Worm (Caenorhabditis elegans) whole organism, young adult: Measurements from ENCODE around the gene H18N23.2.
A peak's percentile ranks its signal among the peaks of the same experiment; 100 is the strongest.

ENCODE experiments used
- B0261.1 ChIP-seq: sonication (generic microtip); optimal IDR thresholded peaks from 2 replicates; lab custom pipeline; 2016; ENCODE audit warnings: mild to moderate bottlenecking, missing genetic modification characterization, moderate library complexity, missing compliant biosample characterization
- B0336.3 ChIP-seq: fragments of 200-800 bp; sonication (Bioruptor generic); IDR thresholded peaks from 2 replicates; pipeline ENCODE4 v1.3.6; 2022; ENCODE audit warnings: missing genetic modification characterization, missing compliant biosample characterization
- F49E8.2 ChIP-seq: sonication (generic microtip); optimal IDR thresholded peaks from 3 replicates; lab custom pipeline; 2017; ENCODE audit warnings: missing genetic modification characterization, mild to moderate bottlenecking, missing compliant biosample characterization, antibody characterized with exemption, moderate library complexity; ENCODE audit not compliant: insufficient read depth
- F52B5.7 ChIP-seq: sonication (generic microtip); optimal IDR thresholded peaks from 2 replicates; lab custom pipeline; 2016; ENCODE audit warnings: mild to moderate bottlenecking, missing genetic modification characterization, missing compliant biosample characterization
- K11D2.4 ChIP-seq: fragments of 200-800 bp; sonication (Bioruptor generic); IDR thresholded peaks from 2 replicates; pipeline ENCODE4 v1.3.6; 2022; ENCODE audit warnings: missing genetic modification reagents, missing genetic modification characterization, missing compliant biosample characterization
- K12H6.12 ChIP-seq: fragments of 200-800 bp; sonication (Bioruptor generic); optimal IDR thresholded peaks from 2 replicates; lab custom pipeline; 2018; ENCODE audit warnings: mild to moderate bottlenecking, missing genetic modification characterization, missing compliant biosample characterization
- T07F8.4 ChIP-seq: sonication (generic microtip); optimal IDR thresholded peaks from 2 replicates; lab custom pipeline; 2016; ENCODE audit warnings: mild to moderate bottlenecking, missing genetic modification characterization, moderate library complexity, missing compliant biosample characterization
- Y53G8AR.9 ChIP-seq: fragments of 200-800 bp; sonication (Bioruptor generic); conservative IDR thresholded peaks from 2 replicates; pipeline ENCODE4 v1.3.6; 2022; ENCODE audit warnings: missing genetic modification reagents, missing genetic modification characterization, missing compliant biosample characterization
- ama-1 ChIP-seq, 3 experiments: fragments of 150-350 bp in 1 of 3; sonication (generic microtip) in 2 of 3; optimal IDR thresholded peaks; 2 replicates each; lab custom pipeline; 2014 to 2018; ENCODE audit warnings: missing biosample characterization in 2 of 3, missing genetic modification characterization in 2 of 3, missing genetic modification reagents in 2 of 3
- aptf-3 ChIP-seq: fragments of 200-800 bp; sonication (Bioruptor generic); IDR thresholded peaks from 2 replicates; pipeline ENCODE4 v1.3.6; 2022; ENCODE audit warnings: missing genetic modification characterization, missing compliant biosample characterization
- atf-7 ChIP-seq: sonication (generic microtip); optimal IDR thresholded peaks from 2 replicates; lab custom pipeline; 2017; ENCODE audit warnings: mild to moderate bottlenecking, missing genetic modification characterization, missing compliant biosample characterization
- attf-5 ChIP-seq: fragments of 200-800 bp; sonication (Bioruptor generic); optimal IDR thresholded peaks from 2 replicates; lab custom pipeline; 2018; ENCODE audit warnings: mild to moderate bottlenecking, missing genetic modification characterization, missing compliant biosample characterization
- ceh-27 ChIP-seq: fragments of 200-800 bp; sonication (Bioruptor generic); optimal IDR thresholded peaks from 2 replicates; lab custom pipeline; 2018; ENCODE audit warnings: mild to moderate bottlenecking, missing genetic modification characterization, moderate library complexity, missing compliant biosample characterization
- ceh-79 ChIP-seq: sonication (generic microtip); optimal IDR thresholded peaks from 2 replicates; lab custom pipeline; 2017; ENCODE audit warnings: mild to moderate bottlenecking, missing genetic modification characterization, missing compliant biosample characterization
- ceh-91 ChIP-seq: fragments of 200-800 bp; sonication (Bioruptor generic); IDR thresholded peaks from 2 replicates; pipeline ENCODE4 v1.3.6; 2022; ENCODE audit warnings: missing genetic modification reagents, missing genetic modification characterization, missing compliant biosample characterization
- die-1 ChIP-seq: sonication (generic microtip); optimal IDR thresholded peaks from 2 replicates; lab custom pipeline; 2016; ENCODE audit warnings: missing genotype, mild to moderate bottlenecking, missing genetic modification characterization, missing compliant biosample characterization
- dox-1 ChIP-seq: fragments of 200-800 bp; sonication (Bioruptor generic); IDR thresholded peaks from 2 replicates; pipeline ENCODE4 v1.3.6; 2022; ENCODE audit warnings: missing genetic modification reagents, missing genetic modification characterization, missing compliant biosample characterization
- dpl-1 ChIP-seq: fragments of 150-350 bp; optimal IDR thresholded peaks from 2 replicates; lab custom pipeline; 2014; ENCODE audit warnings: missing biosample characterization, missing genetic modification reagents, missing genetic modification characterization
- efl-1 ChIP-seq: fragments of 150-350 bp; optimal IDR thresholded peaks from 2 replicates; lab custom pipeline; 2014; ENCODE audit warnings: missing biosample characterization, missing genetic modification reagents, missing genetic modification characterization
- ekl-4 ChIP-seq: fragments of 200-800 bp; sonication (Bioruptor generic); IDR thresholded peaks from 2 replicates; pipeline ENCODE4 v1.3.6; 2022; ENCODE audit warnings: missing genetic modification reagents, missing genetic modification characterization, missing compliant biosample characterization
- fkh-3 ChIP-seq: sonication (generic microtip); optimal IDR thresholded peaks from 2 replicates; lab custom pipeline; 2016; ENCODE audit warnings: mild to moderate bottlenecking, missing genetic modification characterization, missing compliant biosample characterization
- gei-17 ChIP-seq: fragments of 200-800 bp; sonication (Bioruptor generic); optimal IDR thresholded peaks from 2 replicates; lab custom pipeline; 2018; ENCODE audit warnings: mild to moderate bottlenecking, missing genetic modification characterization, missing compliant biosample characterization
- hlh-12 ChIP-seq: sonication (generic microtip); optimal IDR thresholded peaks from 2 replicates; lab custom pipeline; 2016; ENCODE audit warnings: missing genetic modification characterization, missing compliant biosample characterization
- lag-1 ChIP-seq: fragments of 200-800 bp; sonication (Bioruptor generic); IDR thresholded peaks from 2 replicates; pipeline ENCODE4 v1.3.6; 2022; ENCODE audit warnings: missing genetic modification reagents, missing genetic modification characterization, missing compliant biosample characterization
- let-526 ChIP-seq: fragments of 200-800 bp; sonication (Bioruptor generic); IDR thresholded peaks from 2 replicates; pipeline ENCODE4 v1.3.6; 2022; ENCODE audit warnings: missing genetic modification reagents, missing genetic modification characterization, missing compliant biosample characterization
- lin-35 ChIP-seq, 3 experiments: fragments of 150-350 bp in 2 of 3; sonication (generic microtip) in 1 of 3; optimal IDR thresholded peaks; 2 replicates each; lab custom pipeline; 2014 to 2018; ENCODE audit warnings: missing biosample characterization in 3 of 3, missing genetic modification characterization in 3 of 3, missing genetic modification reagents in 3 of 3
- lin-40 ChIP-seq: sonication (generic microtip); optimal IDR thresholded peaks from 2 replicates; lab custom pipeline; 2016; ENCODE audit warnings: missing genetic modification characterization, mild to moderate bottlenecking, missing compliant biosample characterization, missing genotype, missing genetic modification reagents
- lin-54 ChIP-seq: fragments of 200-800 bp; sonication (Bioruptor generic); optimal IDR thresholded peaks from 2 replicates; lab custom pipeline; 2018; ENCODE audit warnings: mild to moderate bottlenecking, missing genetic modification characterization, missing compliant biosample characterization
- lir-1 ChIP-seq: fragments of 200-800 bp; sonication (Bioruptor generic); conservative IDR thresholded peaks from 2 replicates; pipeline ENCODE4 v1.3.6; 2022; ENCODE audit warnings: missing genetic modification reagents, missing genetic modification characterization, missing compliant biosample characterization
- madf-8 ChIP-seq: fragments of 200-800 bp; sonication (Bioruptor generic); conservative IDR thresholded peaks from 2 replicates; pipeline ENCODE4 v1.3.6; 2022; ENCODE audit warnings: missing genetic modification reagents, missing genetic modification characterization, missing compliant biosample characterization
- nfya-1 ChIP-seq: sonication (generic microtip); optimal IDR thresholded peaks from 2 replicates; lab custom pipeline; 2017; ENCODE audit warnings: antibody characterized with exemption, missing compliant biosample characterization, missing genetic modification characterization, borderline replicate concordance; ENCODE audit not compliant: insufficient read depth
- nhr-120 ChIP-seq: fragments of 200-800 bp; sonication (Bioruptor generic); IDR thresholded peaks from 2 replicates; pipeline ENCODE4 v1.3.6; 2022; ENCODE audit warnings: missing genetic modification characterization, missing compliant biosample characterization
- nhr-90 ChIP-seq: sonication (generic microtip); optimal IDR thresholded peaks from 2 replicates; lab custom pipeline; 2016; ENCODE audit warnings: missing genotype, mild to moderate bottlenecking, missing genetic modification characterization, missing compliant biosample characterization
- rec-8 ChIP-seq, 2 experiments: sonication (generic microtip); optimal IDR thresholded peaks; 2 replicates each; lab custom pipeline; 2016; ENCODE audit warnings: mild to moderate bottlenecking in 2 of 2, missing genetic modification characterization in 2 of 2, missing genetic modification reagents in 2 of 2, missing genotype in 2 of 2, missing biosample characterization in 1 of 2, missing compliant biosample characterization in 1 of 2, moderate library complexity in 1 of 2
- rpc-1 ChIP-seq, 2 experiments: fragments of 150-350 bp in 1 of 2; sonication (generic microtip) in 1 of 2; optimal IDR thresholded peaks; 2 replicates each; lab custom pipeline; 2014 to 2018; ENCODE audit warnings: missing biosample characterization in 1 of 2, missing genetic modification characterization in 1 of 2, missing genetic modification reagents in 1 of 2, missing genotype in 1 of 2
- snpc-1.1 ChIP-seq: sonication (generic microtip); optimal IDR thresholded peaks from 2 replicates; lab custom pipeline; 2017; ENCODE audit warnings: missing genetic modification characterization, mild to moderate bottlenecking, missing compliant biosample characterization, antibody characterized with exemption, moderate library complexity, missing genotype, missing genetic modification reagents; ENCODE audit not compliant: insufficient read depth
- snpc-4 ChIP-seq, 5 experiments: fragments of 150-350 bp in 1 of 5; sonication (generic microtip) in 4 of 5; optimal IDR thresholded peaks; 2 replicates each; lab custom pipeline; 2014 to 2018; ENCODE audit warnings: missing genetic modification characterization in 5 of 5, missing biosample characterization in 3 of 5, antibody characterized with exemption in 2 of 5, mild to moderate bottlenecking in 2 of 5, missing compliant biosample characterization in 2 of 5, missing genotype in 2 of 5, moderate library complexity in 2 of 5, missing genetic modification reagents in 1 of 5
- tbp1 ChIP-seq: fragments of 200-800 bp; sonication (Bioruptor generic); optimal IDR thresholded peaks from 2 replicates; lab custom pipeline; 2018; ENCODE audit warnings: mild to moderate bottlenecking, missing genetic modification characterization, missing compliant biosample characterization
- unc-130 ChIP-seq: sonication (generic microtip); optimal IDR thresholded peaks from 2 replicates; lab custom pipeline; 2016; ENCODE audit warnings: missing genetic modification reagents, missing genetic modification characterization, missing compliant biosample characterization
- unc-62 ChIP-seq: fragments of 150-350 bp; optimal IDR thresholded peaks from 2 replicates; lab custom pipeline; 2014; ENCODE audit warnings: missing biosample characterization, missing genetic modification reagents, missing genetic modification characterization
- zfh-2 ChIP-seq: fragments of 200-800 bp; sonication (Bioruptor generic); conservative IDR thresholded peaks from 2 replicates; pipeline ENCODE4 v1.3.6; 2022; ENCODE audit warnings: missing genetic modification reagents, missing genetic modification characterization, missing compliant biosample characterization
- ztf-18 ChIP-seq: sonication (generic microtip); optimal IDR thresholded peaks from 2 replicates; lab custom pipeline; 2016; ENCODE audit warnings: missing genotype, mild to moderate bottlenecking, missing genetic modification characterization, missing compliant biosample characterization
- ztf-22 ChIP-seq: fragments of 200-800 bp; sonication (Bioruptor generic); optimal IDR thresholded peaks from 2 replicates; lab custom pipeline; 2018; ENCODE audit warnings: mild to moderate bottlenecking, missing genetic modification characterization, moderate library complexity, missing compliant biosample characterization
- ztf-25 ChIP-seq: fragments of 200-800 bp; sonication (Bioruptor generic); IDR thresholded peaks from 2 replicates; pipeline ENCODE4 v1.3.6; 2022; ENCODE audit warnings: missing genetic modification reagents, missing genetic modification characterization, missing compliant biosample characterization

Gene H18N23.2

ce11 chrX:17611180-17611579 is 29.5 kb downstream of the H18N23.2 start (continued):
- TF ChIP-seq unc-130 (no peak), nhr-120 (GFP tag; lab: Robert Waterston, UW) (no peak), lin-35 (GFP tag; optimal IDR thresholded peaks at IDR 0.05; lab: Kevin White, UChicago) (peak in 1 of 3 experiments; percentile 54), B0261.1 (tag; lab: Kevin White, UChicago) (peak; percentile 72), ztf-22 (GFP tag; lab: Kevin White, UChicago) (no peak), snpc-4 (GFP tag; optimal IDR thresholded peaks at IDR 0.05; lab: Kevin White, UChicago) (peak; percentile 50), snpc-4 (tag; optimal IDR thresholded peaks at IDR 0.05; lab: Kevin White, UChicago) (peak in 2 of 4 experiments; percentile 51 to 64), attf-5 (GFP tag; lab: Kevin White, UChicago) (no peak), ceh-27 (peak; percentile 18), rec-8 (tag; optimal IDR thresholded peaks at IDR 0.05; lab: Kevin White, UChicago) (no peak), fkh-3 (no peak), K12H6.12 (tag; lab: Kevin White, UChicago) (no peak), ztf-25 (GFP tag; lab: Robert Waterston, UW) (peak; percentile 68; the same call in 1 of the 2 replicates), lag-1 (GFP tag; lab: Robert Waterston, UW) (no peak), nfya-1 (tag; lab: Kevin White, UChicago) (no peak), lin-54 (GFP tag; lab: Kevin White, UChicago) (no peak), lir-1 (no peak), efl-1 (GFP tag; lab: Kevin White, UChicago) (no peak), let-526 (GFP tag; lab: Robert Waterston, UW) (no peak), aptf-3 (GFP tag; lab: Robert Waterston, UW) (no peak), ekl-4 (peak; percentile 58; the same call in 1 of the 2 replicates), dox-1 (GFP tag; lab: Robert Waterston, UW) (no peak), K11D2.4 (GFP tag; lab: Robert Waterston, UW) (no peak), madf-8 (GFP tag; lab: Robert Waterston, UW) (no peak), F49E8.2 (tag; lab: Kevin White, UChicago) (peak; percentile 34), snpc-1.1 (tag; lab: Kevin White, UChicago) (peak; percentile 42), die-1 (tag; lab: Kevin White, UChicago) (peak; percentile 42), Y53G8AR.9 (GFP tag; lab: Robert Waterston, UW) (no peak), ztf-18 (tag; lab: Kevin White, UChicago) (peak; percentile 15), zfh-2 (GFP tag; lab: Robert Waterston, UW) (no peak), dpl-1 (GFP tag; lab: Kevin White, UChicago) (no peak), ceh-91 (GFP tag; lab: Robert Waterston, UW) (no peak), T07F8.4 (tag; lab: Kevin White, UChicago) (peak; percentile 62), ceh-79 (no peak), unc-62 (GFP tag; lab: Kevin White, UChicago) (no peak), ama-1 (optimal IDR thresholded peaks at IDR 0.05; lab: Kevin White, UChicago) (no peak), ama-1 (GFP tag; optimal IDR thresholded peaks at IDR 0.05; lab: Kevin White, UChicago) (no peak), F52B5.7 (tag; lab: Kevin White, UChicago) (no peak)

DNA sequence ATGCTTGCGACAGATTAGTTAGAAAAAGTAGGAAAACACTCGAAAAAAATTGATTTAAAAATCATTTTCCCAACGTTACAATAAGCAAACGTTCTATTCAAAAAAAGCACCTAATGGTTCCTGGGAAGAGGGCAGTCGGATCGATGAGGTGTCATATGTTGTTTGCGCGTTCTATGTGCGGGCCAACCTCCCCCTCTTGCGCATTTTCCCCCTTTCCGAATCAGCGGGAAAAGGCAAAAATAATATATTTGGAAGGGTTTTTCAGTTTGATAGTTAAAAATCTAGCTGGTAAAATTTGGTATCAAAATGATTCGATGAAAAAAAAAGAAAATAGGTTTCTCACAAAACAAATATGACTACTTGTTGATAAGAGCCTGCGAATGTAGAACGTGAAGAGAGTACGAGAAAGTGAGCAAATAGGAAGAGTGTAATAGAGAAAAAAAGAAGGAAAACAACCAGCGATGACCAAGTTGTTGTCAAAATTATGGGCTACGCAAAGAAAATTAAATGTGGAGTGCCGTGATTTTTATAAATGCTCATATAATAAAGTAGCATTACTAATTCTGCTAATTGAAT is 30.2 kb downstream of the H18N23.2 start:
- TF ChIP-seq lin-40 (peak; percentile 44), K12H6.12 (tag; lab: Kevin White, UChicago) (peak; percentile 25), ztf-18 (tag; lab: Kevin White, UChicago) (peak; percentile 89), let-526 (GFP tag; lab: Robert Waterston, UW) (peak; percentile 63; the same call in 1 of the 2 replicates), hlh-12 (no peak), lin-35 (GFP tag; optimal IDR thresholded peaks at IDR 0.05; lab: Kevin White, UChicago) (peak in 1 of 3 experiments; percentile 68), efl-1 (GFP tag; lab: Kevin White, UChicago) (peak; percentile 20), tbp1 (GFP tag; lab: Kevin White, UChicago) (no peak), rpc-1 (optimal IDR thresholded peaks at IDR 0.05; lab: Kevin White, UChicago) (no peak), rpc-1 (tag; optimal IDR thresholded peaks at IDR 0.05; lab: Kevin White, UChicago) (no peak), atf-7 (tag; lab: Kevin White, UChicago) (no peak), gei-17 (GFP tag; lab: Kevin White, UChicago) (no peak), ceh-27 (peak; percentile 27), nhr-90 (tag; lab: Kevin White, UChicago) (no peak), dox-1 (GFP tag; lab: Robert Waterston, UW) (no peak), B0336.3 (GFP tag; lab: Robert Waterston, UW) (no peak), attf-5 (GFP tag; lab: Kevin White, UChicago) (peak; percentile 11), unc-62 (GFP tag; lab: Kevin White, UChicago) (peak; percentile 35)
